Worm (Caenorhabditis elegans): ENCODE data around the gene his-6.
"Not testable (repeated sequence)": the region's sequence is repeated elsewhere in the genome, so short reads cannot be mapped to it uniquely, and the experiment has no call there.

The his-6 gene

ce11 chrV:8536213-8536612 lies 1.4 kb upstream of the his-6 start, which contains the start of gene his-39:
his-39 (plus strand) TSS chrV:8536513.
- TF ChIP-seq pros-1 (tag; optimal IDR thresholded peaks at IDR 0.05) (no peak), zip-5 (tag; optimal IDR thresholded peaks at IDR 0.05) (no peak), nhr-11 (tag; optimal IDR thresholded peaks at IDR 0.05) (no peak), npax-4 (tag; optimal IDR thresholded peaks at IDR 0.05) (no peak), ceh-19 (GFP tag; optimal IDR thresholded peaks at IDR 0.05) (no peak), elt-4 (tag; optimal IDR thresholded peaks at IDR 0.05) (no peak), K02D7.2 (tag; optimal IDR thresholded peaks at IDR 0.05) (no peak), ceh-31 (tag; optimal IDR thresholded peaks at IDR 0.05) (no peak), elt-2 (tag; optimal IDR thresholded peaks at IDR 0.05) (no peak)

- no peak for TF ChIP-seq Y22D7AL.16 (tag; optimal IDR thresholded peaks at IDR 0.05)
- no peak for TF ChIP-seq dmd-4 (tag; optimal IDR thresholded peaks at IDR 0.05; ENCODE audit: borderline replicate concordance)
- TF ChIP-seq rnt-1 (tag; optimal IDR thresholded peaks at IDR 0.05), result no peak
- TF ChIP-seq ref-2 (tag; optimal IDR thresholded peaks at IDR 0.05), result no peak
- no peak for TF ChIP-seq hlh-8 (tag; optimal IDR thresholded peaks at IDR 0.05)
- TF ChIP-seq unc-86 (tag; optimal IDR thresholded peaks at IDR 0.05), result no peak
- TF ChIP-seq T23F11.4 (GFP tag; optimal IDR thresholded peaks at IDR 0.05), result no peak
These were observed 861 bp downstream of the his-6 start for ce11 chrV:8533916-8534315.

- TF ChIP-seq lin-11, K02D7.2, ahr-1 (tag; optimal IDR thresholded peaks at IDR 0.05): not testable (repeated sequence)
These were observed 1.7 kb downstream of the his-6 start, which contains the start of the genes his-8 and his-7 for ce11 chrV:8533067-8533466. his-8 (minus strand) TSS chrV:8533086. his-7 (plus strand) TSS chrV:8533379.

ce11 chrV:8529219-8529618 lies 5.6 kb downstream of the his-6 start, which contains the start of gene otpl-5:
otpl-5 (plus strand) TSS chrV:8529519.
- TF ChIP-seq unc-3 (GFP tag; conservative IDR thresholded peaks at IDR 0.05), result no peak
- TF ChIP-seq unc-3 (tag; optimal IDR thresholded peaks at IDR 0.05), result no peak
- no peak for TF ChIP-seq elt-2 (tag; optimal IDR thresholded peaks at IDR 0.05)
- TF ChIP-seq che-1 (tag; optimal IDR thresholded peaks at IDR 0.05), result no peak
- TF ChIP-seq pros-1 (tag; optimal IDR thresholded peaks at IDR 0.05), result no peak
- TF ChIP-seq pqm-1 (tag; optimal IDR thresholded peaks at IDR 0.05), result no peak
- no peak for TF ChIP-seq ceh-48 (tag; optimal IDR thresholded peaks at IDR 0.05)
- no peak for TF ChIP-seq ceh-18 (tag; optimal IDR thresholded peaks at IDR 0.05)
- no peak for TF ChIP-seq pag-3 (tag; optimal IDR thresholded peaks at IDR 0.05; ENCODE audit: borderline replicate concordance)
- TF ChIP-seq lim-6 (tag; optimal IDR thresholded peaks at IDR 0.05), result no peak
- no peak for TF ChIP-seq ceh-24 (tag; optimal IDR thresholded peaks at IDR 0.05)
- no peak for TF ChIP-seq mec-3 (tag; optimal IDR thresholded peaks at IDR 0.05; ENCODE audit: borderline replicate concordance)
- no peak for TF ChIP-seq syd-9 (tag; optimal IDR thresholded peaks at IDR 0.05)
- TF ChIP-seq K02D7.2 (tag; optimal IDR thresholded peaks at IDR 0.05), result no peak

ce11 chrV:8525774-8526173 lies 9.0 kb downstream of the his-6 start, which contains the start of gene otpl-6:
otpl-6 (plus strand) TSS chrV:8526074.
- no peak for TF ChIP-seq eyg-1 (tag; optimal IDR thresholded peaks at IDR 0.05)
- TF ChIP-seq unc-86 (tag; optimal IDR thresholded peaks at IDR 0.05), result no peak
- no peak for TF ChIP-seq pqm-1 (tag; optimal IDR thresholded peaks at IDR 0.05)

ce11 chrV:8520846-8521553 lies 13.8 kb downstream of the his-6 start, which contains the start of the genes F45F2.11 and otpl-7:
F45F2.11 (minus strand) TSS chrV:8520896.
otpl-7 (plus strand) TSS chrV:8521503.
- TF ChIP-seq dmd-4 (tag; optimal IDR thresholded peaks at IDR 0.05; ENCODE audit: borderline replicate concordance), result no peak
- no peak for TF ChIP-seq unc-42 (tag; optimal IDR thresholded peaks at IDR 0.05)
- no peak for TF ChIP-seq zip-5 (tag; optimal IDR thresholded peaks at IDR 0.05)
- TF ChIP-seq hlh-15 (tag; optimal IDR thresholded peaks at IDR 0.05), result no peak
- no peak for TF ChIP-seq ceh-22 (tag; optimal IDR thresholded peaks at IDR 0.05)
- no peak for TF ChIP-seq eyg-1 (tag; optimal IDR thresholded peaks at IDR 0.05)
